Fruit fly (Drosophila melanogaster): Measurements from ENCODE around the gene Cpr65Ax1.

dm6 chr3L:6157327-6158032, 9.7 kb upstream of the Cpr65Ax1 start, which contains the start of gene CG13297:
- TF ChIP-seq Sp1 (GFP tag; optimal IDR thresholded peaks at IDR 0.05) (no peak), Hnf4 (GFP tag; optimal IDR thresholded peaks at IDR 0.05) (no peak), Abd-B (GFP tag; optimal IDR thresholded peaks at IDR 0.05) (no peak), pan (optimal IDR thresholded peaks at IDR 0.05) (no peak), woc (GFP tag; optimal IDR thresholded peaks at IDR 0.05) (no peak)
